Worm (Caenorhabditis elegans) whole organism, L4/young adult: ENCODE results near the gene str-255.
"Not testable (repeated sequence)": the region's sequence is repeated elsewhere in the genome, so short reads cannot be mapped to it uniquely, and the experiment has no call there.

Experiments
- W03F9.2 ChIP-seq: fragments of 150-350 bp; optimal IDR thresholded peaks from 2 replicates; lab custom pipeline; 2014; ENCODE audit warnings: missing biosample characterization, missing genetic modification characterization
- dao-5 ChIP-seq: sonication (generic microtip); optimal IDR thresholded peaks from 2 replicates; lab custom pipeline; 2016; ENCODE audit warnings: missing genotype, missing genetic modification characterization, moderate library complexity, missing compliant biosample characterization
- him-1 ChIP-seq: sonication (generic microtip); optimal IDR thresholded peaks from 2 replicates; lab custom pipeline; 2016; ENCODE audit warnings: missing genotype, missing genetic modification reagents, missing genetic modification characterization, missing compliant biosample characterization

str-255 gene

DNA sequence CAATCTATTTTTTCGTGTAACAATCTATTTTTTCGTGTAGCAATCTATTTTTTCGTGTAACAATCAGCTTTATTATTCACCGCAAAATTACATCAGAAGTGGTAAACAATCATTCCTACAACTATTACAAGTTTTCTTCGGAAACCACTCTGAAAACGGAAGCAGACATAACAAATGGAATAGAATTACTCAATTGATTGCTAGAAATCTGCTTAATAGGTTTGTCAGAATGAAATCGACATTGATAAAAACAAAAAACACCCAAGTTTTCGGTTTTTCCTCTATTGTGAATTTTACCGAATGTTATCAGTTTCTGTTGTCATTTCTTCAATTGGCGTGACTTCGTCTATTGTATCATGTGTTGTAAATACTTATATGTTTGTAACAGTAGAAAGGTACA is 16.8 kb downstream of the str-255 start, which contains the start of gene srbc-20:
TSS of gene srbc-20 (plus strand) at position 301 of the 400 bp plus-strand sequence.
- no peak for TF ChIP-seq dao-5 (tag; lab: Kevin White, UChicago)
- TF ChIP-seq W03F9.2: no peak
- no peak for TF ChIP-seq him-1

DNA sequence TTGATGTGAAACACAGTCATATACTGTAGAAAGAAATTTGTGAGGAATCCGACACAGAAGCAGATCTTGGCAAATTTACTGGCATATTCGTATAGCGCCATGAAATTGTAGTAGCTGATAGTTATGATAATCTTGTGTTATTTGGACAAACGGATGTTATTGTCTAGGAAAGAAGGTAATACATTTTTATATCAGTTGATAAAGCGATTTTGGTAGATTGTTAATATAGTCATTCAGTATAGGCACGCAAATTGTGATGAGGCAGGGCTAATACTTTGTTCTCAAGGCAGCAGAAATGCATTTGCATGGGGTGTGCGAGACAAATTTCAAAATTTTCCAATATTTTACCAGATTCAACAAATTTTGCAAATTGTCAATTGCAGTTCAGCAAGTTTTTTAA is 17.6 kb downstream of the str-255 start, which contains the start of gene str-52:
TSS of gene str-52 (minus strand) at position 101 of the 400 bp plus-strand sequence.
- TF ChIP-seq him-1: no peak
- TF ChIP-seq W03F9.2: no peak
- no peak for TF ChIP-seq dao-5 (tag; lab: Kevin White, UChicago)

DNA sequence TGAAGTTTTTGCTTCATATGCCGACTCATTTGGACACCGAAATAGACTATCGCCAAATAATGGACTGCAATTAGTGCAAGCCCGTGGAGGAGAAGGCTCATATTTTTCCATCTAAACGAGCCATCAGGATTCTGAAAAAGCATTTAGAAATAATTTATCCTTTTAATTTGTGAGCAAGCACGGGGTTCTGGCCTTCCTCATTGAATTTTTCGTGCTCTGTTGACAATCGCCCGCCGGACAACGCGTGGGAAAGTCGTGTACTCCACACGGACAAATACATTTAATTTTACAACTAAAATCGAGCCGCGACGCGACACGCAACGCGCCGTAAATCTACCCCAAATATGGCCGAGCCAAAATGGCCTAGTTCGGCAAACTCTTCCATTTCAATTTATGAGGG is 19.2 kb downstream of the str-255 start, which contains the start of gene F22F7.12:
TSS of gene F22F7.12 (minus strand) at position 101 of the 400 bp plus-strand sequence.
- not testable (repeated sequence) for TF ChIP-seq dao-5 (tag; lab: Kevin White, UChicago); W03F9.2; him-1

DNA sequence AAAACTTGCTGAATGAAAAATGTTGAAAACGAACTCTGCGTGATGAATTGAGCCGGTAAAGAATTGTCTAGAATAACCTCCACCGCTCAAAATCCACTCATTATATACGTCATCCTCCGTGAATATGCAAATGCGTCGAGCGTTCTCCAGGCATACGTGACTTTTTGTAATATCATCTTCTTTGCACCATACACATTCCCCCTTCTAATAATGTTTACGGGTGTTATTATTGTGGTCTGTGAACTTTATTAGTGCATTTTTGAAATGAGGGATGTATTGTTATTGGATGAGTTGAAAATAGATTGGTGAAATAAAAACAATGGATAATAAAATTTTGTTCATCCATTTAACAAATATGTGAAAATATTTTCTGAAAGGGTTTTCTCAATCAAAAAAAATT is 23.7 kb downstream of the str-255 start, which contains the start of gene F22F7.7:
TSS of gene F22F7.7 (minus strand) at position 125 of the 400 bp plus-strand sequence.
- TF ChIP-seq him-1 (no peak), W03F9.2 (no peak), dao-5 (tag; lab: Kevin White, UChicago) (no peak)

DNA sequence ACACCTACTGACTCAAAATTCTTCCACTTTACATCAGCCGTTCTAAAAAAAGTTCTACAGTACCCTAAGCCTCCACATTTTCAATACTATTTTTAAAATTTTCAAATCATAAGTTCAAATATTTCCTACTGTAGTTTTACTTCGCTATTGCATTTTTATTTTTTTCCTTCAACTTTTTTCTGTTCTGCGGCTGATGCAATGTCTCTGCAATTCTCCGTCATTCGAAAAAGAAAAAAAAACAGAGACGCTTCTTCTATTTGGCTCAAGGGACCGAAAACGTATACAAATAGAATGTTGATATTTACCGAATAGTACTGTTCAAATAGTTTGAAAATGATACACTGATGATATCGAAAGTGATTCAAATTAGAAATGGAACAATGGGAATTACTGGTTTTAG is 25.3 kb downstream of the str-255 start:
- TF ChIP-seq him-1 (peak; percentile 23), dao-5 (tag; lab: Kevin White, UChicago) (no peak)

DNA sequence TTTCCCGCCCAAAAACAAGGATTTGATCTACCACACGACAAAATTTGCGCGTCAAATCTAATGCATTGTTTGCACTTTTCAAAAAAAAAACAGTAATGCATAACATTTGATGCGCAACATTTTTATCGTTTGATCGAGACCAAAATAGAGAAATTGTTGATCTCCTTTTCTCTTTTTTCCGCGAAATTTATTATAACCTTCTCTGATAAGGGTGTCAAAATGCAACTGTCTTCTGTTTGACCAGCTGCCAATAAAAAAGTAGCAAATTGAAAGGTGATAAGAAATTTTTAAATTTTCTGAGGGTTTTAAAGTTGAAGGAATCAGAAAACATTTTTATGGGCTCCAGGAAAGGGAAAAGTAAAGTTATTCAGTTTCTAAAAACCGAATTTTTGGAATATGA is 26.6 kb downstream of the str-255 start:
- no peak for TF ChIP-seq dao-5 (tag; lab: Kevin White, UChicago)
- no peak for TF ChIP-seq W03F9.2
- TF ChIP-seq him-1: no peak

DNA sequence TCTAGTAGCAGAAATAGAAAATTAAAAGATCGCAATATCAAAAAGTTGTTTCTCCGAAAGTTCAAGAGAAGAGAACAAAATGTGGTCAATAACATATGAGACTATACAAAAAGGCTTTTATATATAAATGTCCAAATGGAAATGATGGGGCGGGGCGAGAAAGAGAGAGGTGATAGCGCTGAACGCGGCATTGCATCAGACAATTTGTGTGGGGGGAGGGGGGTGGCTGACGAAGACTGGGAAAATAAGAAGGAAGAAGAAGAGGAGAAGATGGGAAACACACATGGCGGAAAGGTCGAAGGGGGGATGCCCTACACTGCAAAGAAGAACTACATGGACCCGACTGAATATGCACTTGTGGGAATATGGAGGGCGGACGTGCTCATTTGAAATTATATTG is 28.3 kb downstream of the str-255 start:
- TF ChIP-seq dao-5 (tag; lab: Kevin White, UChicago) (no peak), W03F9.2 (no peak), him-1 (peak; percentile 42)

DNA sequence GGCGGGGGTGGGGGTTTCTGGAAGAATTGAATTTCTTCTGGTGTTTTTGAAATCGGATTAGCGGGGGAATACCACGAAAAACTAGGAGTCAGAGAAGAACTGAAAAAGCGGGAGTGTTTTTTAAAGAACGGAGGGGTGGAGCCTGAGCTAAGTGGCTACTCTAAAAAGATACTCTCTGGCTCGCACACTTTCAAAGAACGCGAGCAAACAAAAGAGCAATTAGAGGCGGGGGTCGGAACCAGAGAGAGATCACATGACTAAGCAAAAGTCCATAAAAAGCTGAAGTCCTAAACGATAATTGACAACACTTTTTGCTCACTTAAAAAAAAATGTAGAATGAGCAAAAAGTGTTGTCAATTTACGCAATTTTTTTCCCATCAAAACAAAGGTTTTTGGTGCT is 29.3 kb downstream of the str-255 start:
- TF ChIP-seq dao-5 (tag; lab: Kevin White, UChicago) (no peak), W03F9.2 (no peak), him-1 (no peak)

DNA sequence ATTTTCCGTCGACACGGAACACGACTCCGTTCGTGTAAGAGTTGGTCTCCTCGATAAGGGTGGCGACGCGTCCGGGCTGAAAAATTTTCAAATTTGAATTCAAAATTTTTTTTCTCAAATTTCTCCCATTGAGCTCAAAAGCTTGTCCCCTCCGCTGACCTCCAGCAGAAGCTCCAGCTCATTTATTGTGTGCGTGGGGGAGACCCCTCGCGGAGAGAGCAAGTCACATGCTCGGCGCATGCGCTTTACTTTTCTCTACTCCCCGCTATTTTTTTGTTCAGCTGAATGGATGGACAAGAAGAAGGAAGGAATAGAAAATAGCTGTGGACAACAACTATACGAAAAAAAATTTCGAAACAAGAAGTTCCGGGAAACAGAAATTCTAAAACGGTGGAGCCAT is 30.1 kb downstream of the str-255 start:
- peak; percentile 86 for TF ChIP-seq him-1
- TF ChIP-seq dao-5 (tag; lab: Kevin White, UChicago): no peak

DNA sequence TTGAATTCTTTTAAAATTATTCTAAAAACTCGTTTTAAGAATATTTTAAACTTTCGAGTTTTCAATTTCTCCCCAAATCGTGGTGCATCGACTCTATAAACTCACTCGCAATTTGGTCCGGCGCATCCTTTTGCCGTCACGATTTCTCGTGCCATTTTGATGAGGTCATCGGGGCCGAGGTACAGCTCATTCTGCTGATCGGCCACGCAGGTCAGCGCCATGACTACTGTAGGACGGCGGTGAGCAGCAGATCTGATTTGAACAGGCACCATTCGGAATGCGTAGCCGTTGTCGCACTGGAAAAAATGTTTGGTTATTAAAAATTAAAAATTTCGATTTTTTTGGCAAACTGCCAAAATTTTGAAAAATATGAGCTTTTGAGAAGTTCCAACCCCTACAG is 31.0 kb downstream of the str-255 start:
- TF ChIP-seq him-1: no peak

DNA sequence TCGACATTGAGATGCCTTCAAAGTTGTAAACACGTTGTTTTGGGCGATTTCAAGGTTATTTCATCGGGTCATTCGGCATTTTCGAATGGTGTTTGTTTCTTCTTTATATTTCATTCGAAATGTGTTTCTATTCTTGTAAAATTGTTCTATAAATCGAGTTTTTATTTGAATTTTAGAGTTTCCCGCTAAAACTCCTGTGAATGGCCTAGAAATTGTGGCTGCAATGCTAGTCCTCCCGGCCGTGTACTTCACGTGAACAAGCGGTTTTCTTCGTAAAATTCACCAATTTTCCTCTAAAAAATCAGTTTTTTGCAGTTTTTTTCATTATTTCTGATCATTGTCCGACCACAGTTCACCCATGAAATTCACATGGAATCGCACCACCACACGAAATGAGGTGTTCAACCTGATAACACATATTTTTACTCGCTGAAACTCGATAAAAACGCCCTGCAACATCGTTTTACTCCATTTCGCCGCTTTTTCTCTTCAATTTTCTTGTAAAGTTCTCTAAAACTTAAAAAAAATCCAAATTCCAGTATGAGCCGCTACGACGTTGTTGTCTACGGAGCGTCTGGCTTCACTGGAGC is 36.5 kb downstream of the str-255 start, which contains the start of gene ldp-1:
TSS of gene ldp-1 (plus strand) at position 540 of the 590 bp plus-strand sequence.
- TF ChIP-seq him-1 (peak; percentile 75), W03F9.2 (peak; percentile 63), dao-5 (tag; lab: Kevin White, UChicago) (no peak)

DNA sequence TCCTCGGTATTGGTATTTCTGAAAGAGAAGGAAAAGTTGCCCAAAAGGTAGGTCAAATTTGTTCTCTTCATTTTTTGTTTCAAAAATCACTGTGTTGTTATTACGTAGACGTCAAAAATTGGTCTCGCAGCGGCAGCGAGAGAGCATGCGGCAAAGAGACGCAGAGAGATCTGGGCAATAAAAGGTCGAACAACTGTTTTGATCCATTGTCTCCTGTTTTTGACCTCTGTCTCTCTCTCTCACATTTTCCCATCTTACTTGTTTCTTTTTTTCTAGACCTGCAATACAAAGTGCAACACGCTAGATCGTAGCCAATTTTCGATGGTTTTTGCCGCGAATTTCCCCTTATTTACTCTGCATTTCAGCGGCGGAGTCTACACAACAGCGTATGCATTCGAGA is 37.1 kb downstream of the str-255 start:
- TF ChIP-seq dao-5 (tag; lab: Kevin White, UChicago) (no peak), him-1 (no peak)

DNA sequence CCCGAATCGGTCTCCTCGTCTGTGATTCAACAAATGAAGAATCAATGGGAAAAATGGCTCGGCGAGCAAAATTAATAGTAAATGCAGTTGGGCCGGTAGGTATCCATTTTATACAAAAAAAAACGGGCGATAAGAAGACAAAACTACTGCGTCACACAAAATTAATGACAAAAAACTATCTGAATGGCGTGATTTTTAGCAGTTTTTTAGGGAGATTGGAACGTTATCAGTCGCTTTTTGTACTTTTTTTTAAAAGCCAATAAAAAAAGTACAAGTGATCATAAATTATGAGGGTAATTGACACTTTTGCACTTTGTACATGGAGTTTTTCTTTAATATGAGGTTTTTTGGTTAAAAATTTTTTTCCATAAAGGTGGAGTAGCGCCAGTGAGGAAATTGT is 40.5 kb downstream of the str-255 start:
- TF ChIP-seq W03F9.2 (no peak), dao-5 (tag; lab: Kevin White, UChicago) (no peak), him-1 (no peak)

DNA sequence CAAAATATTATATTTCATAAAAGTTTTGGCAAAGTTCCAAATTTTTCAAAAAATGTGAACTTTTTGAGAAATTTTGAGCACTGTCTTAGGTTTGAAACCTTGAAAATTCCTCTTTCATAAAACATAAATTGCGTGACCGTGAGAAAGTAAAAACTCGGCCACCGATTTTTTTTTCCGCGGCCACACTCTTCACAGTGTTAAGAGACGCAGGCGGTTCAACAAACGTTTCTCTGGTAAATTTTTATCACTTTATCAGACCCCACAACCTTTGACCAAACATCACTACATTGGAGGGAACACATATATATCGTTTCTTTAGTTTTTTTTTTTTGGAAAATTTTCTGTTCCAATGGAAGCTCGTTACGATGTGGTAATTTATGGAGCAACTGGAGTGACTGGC is 41.1 kb downstream of the str-255 start, which contains the start of gene F22F7.2:
TSS of gene F22F7.2 (plus strand) at position 266 of the 400 bp plus-strand sequence.
- no peak for TF ChIP-seq him-1
- no peak for TF ChIP-seq dao-5 (tag; lab: Kevin White, UChicago)
- TF ChIP-seq W03F9.2: no peak

DNA sequence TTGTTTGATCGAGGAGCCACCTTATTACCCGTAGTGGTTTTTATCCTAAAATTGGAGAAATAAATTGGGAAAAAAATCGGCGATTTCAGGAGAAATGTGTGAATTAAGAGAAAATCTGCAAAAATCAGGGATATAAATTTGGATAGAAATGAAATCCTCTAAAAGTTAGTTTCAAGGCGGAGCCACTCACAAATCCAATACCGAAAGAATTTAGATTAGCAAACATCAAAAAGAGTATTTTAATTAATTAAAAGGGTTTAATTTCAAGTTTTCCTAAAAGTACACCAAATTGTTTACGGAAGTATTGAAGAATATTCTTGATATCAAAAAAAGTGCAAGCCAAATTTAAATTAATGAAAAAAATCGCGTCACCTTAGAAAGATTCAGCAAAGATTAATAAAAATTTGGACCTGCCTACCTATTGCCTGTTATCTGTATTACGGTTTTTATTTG is 41.7 kb downstream of the str-255 start, which contains the start of gene F22F7.8:
TSS of gene F22F7.8 (minus strand) at position 51 of the 453 bp plus-strand sequence.
- TF ChIP-seq him-1 (no peak), dao-5 (tag; lab: Kevin White, UChicago) (no peak), W03F9.2 (no peak)

DNA sequence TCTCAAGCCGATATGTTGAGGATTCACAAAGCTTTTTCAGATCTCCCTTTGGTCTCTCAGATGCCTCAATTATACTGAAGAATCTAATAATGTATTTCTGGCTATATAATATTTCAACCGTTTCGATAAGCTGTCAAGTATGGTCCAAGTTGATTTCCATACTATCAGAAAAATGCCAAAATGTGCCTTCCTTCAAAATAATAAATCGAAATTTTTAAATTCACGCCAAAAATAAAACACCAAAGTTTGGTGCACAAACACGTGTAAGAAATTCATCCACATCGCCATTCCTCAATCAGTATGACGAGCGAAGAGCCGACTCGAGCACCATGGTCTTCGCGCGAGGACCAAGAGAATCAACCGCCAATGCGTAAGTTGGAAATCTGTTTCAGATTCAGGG is 44.1 kb downstream of the str-255 start, which contains the start of gene F22F7.11:
TSS of gene F22F7.11 (plus strand) at position 301 of the 400 bp plus-strand sequence.
- TF ChIP-seq W03F9.2: no peak
- no peak for TF ChIP-seq dao-5 (tag; lab: Kevin White, UChicago)
- no peak for TF ChIP-seq him-1
